Fruit fly (Drosophila melanogaster): ENCODE results near the gene VhaM9.7-a.

VhaM9.7-a gene

dm6 chr3L:4254301-4254834 is 8.1 kb upstream of the VhaM9.7-a start, which contains the start of the genes ago and CG1265 (continued):
- TF ChIP-seq Ptx1 (GFP tag; IDR thresholded peaks at IDR 0.05): peak; percentile 43
- peak; percentile 49 for TF ChIP-seq B-H2 (GFP tag; optimal IDR thresholded peaks at IDR 0.05)
- no peak for TF ChIP-seq ems (GFP tag; optimal IDR thresholded peaks at IDR 0.05)
- TF ChIP-seq onecut (GFP tag; IDR thresholded peaks at IDR 0.05): no peak
- no peak for TF ChIP-seq zfh1 (GFP tag; IDR thresholded peaks at IDR 0.05)
- TF ChIP-seq CG15696 (tag; optimal IDR thresholded peaks at IDR 0.05): peak; percentile 49
- peak; percentile 53 for TF ChIP-seq Abd-B (GFP tag; optimal IDR thresholded peaks at IDR 0.05)
- no peak for TF ChIP-seq eve (GFP tag; optimal IDR thresholded peaks at IDR 0.05)
- TF ChIP-seq CG15601 (tag; optimal IDR thresholded peaks at IDR 0.05): peak; percentile 46
- TF ChIP-seq Blimp-1 (GFP tag; optimal IDR thresholded peaks at IDR 0.05): no peak
- peak; percentile 37 for TF ChIP-seq CG18599 (GFP tag; optimal IDR thresholded peaks at IDR 0.05)
- TF ChIP-seq gem (tag; optimal IDR thresholded peaks at IDR 0.05): peak; percentile 74
- no peak for TF ChIP-seq abd-A (tag; optimal IDR thresholded peaks at IDR 0.05)
- peak; percentile 31; the same call in 1 of the 2 replicates for TF ChIP-seq E2f1 (GFP tag; IDR thresholded peaks at IDR 0.05)
- 0 out of 2 replicates have a peak, but pooled peaks have one; percentile 19 for TF ChIP-seq dati (GFP tag; IDR thresholded peaks at IDR 0.05)
- no peak for TF ChIP-seq crp (GFP tag; optimal IDR thresholded peaks at IDR 0.05)
- TF ChIP-seq BEAF-32 (GFP tag; optimal IDR thresholded peaks at IDR 0.05): peak; percentile 67
- TF ChIP-seq prd (optimal IDR thresholded peaks at IDR 0.05): no peak
- TF ChIP-seq prd (GFP tag; IDR thresholded peaks at IDR 0.05): peak; percentile 42; the same call in 1 of the 3 replicates
- TF ChIP-seq Dad (GFP tag; optimal IDR thresholded peaks at IDR 0.05): no peak
- peak; percentile 62; the same call in 2 of the 3 replicates for TF ChIP-seq CG2889 (GFP tag; IDR thresholded peaks at IDR 0.05)
- TF ChIP-seq CG11560 (tag; IDR thresholded peaks at IDR 0.05): no peak; the same call in 2 of the 3 replicates
- TF ChIP-seq CG12104 (GFP tag; optimal IDR thresholded peaks at IDR 0.05): peak; percentile 54
- TF ChIP-seq CG6654 (GFP tag; optimal IDR thresholded peaks at IDR 0.05): no peak
- peak in 1 of 3 experiments; percentile 52 for TF ChIP-seq lola (GFP tag; optimal IDR thresholded peaks at IDR 0.05)
- TF ChIP-seq CG1024 (GFP tag; IDR thresholded peaks at IDR 0.05): peak; percentile 32; the same call in 1 of the 2 replicates
- peak; percentile 33 for TF ChIP-seq mirr (GFP tag; optimal IDR thresholded peaks at IDR 0.05)
- TF ChIP-seq Opbp (GFP tag; IDR thresholded peaks at IDR 0.05; ENCODE audit: partially characterized antibody): peak; percentile 43; the same call in 1 of the 3 replicates
- no peak for TF ChIP-seq toy (GFP tag; IDR thresholded peaks at IDR 0.05)
- peak; percentile 78 for TF ChIP-seq CG11456 (GFP tag; IDR thresholded peaks at IDR 0.05)
- TF ChIP-seq Hr39 (optimal IDR thresholded peaks at IDR 0.05): no peak
- no peak for TF ChIP-seq nerfin-2 (GFP tag; IDR thresholded peaks at IDR 0.05; ENCODE audit: partially characterized antibody)
- no peak for TF ChIP-seq inv (GFP tag; IDR thresholded peaks at IDR 0.05; ENCODE audit: partially characterized antibody)
- TF ChIP-seq jing (GFP tag; optimal IDR thresholded peaks at IDR 0.05): no peak
- no peak for TF ChIP-seq nom (GFP tag; optimal IDR thresholded peaks at IDR 0.05)
- 0 out of 2 replicates have a peak, but pooled peaks have one; percentile 11 for TF ChIP-seq CG2129 (GFP tag; IDR thresholded peaks at IDR 0.05; ENCODE audit: partially characterized antibody)
- 0 out of 2 replicates have a peak, but pooled peaks have one; percentile 7 for TF ChIP-seq esg (GFP tag; conservative IDR thresholded peaks at IDR 0.05)
- TF ChIP-seq CG8290 (GFP tag; optimal IDR thresholded peaks at IDR 0.05): no peak
- TF ChIP-seq CG8290 (tag; optimal IDR thresholded peaks at IDR 0.05): peak in 1 of 2 experiments; percentile 53
- peak; percentile 65 for TF ChIP-seq CG18262 (tag; optimal IDR thresholded peaks at IDR 0.05)
- TF ChIP-seq trem (tag; optimal IDR thresholded peaks at IDR 0.05): peak; percentile 36
- TF ChIP-seq CHES-1-like (GFP tag; optimal IDR thresholded peaks at IDR 0.05): no peak
- no peak for TF ChIP-seq CG12942 (GFP tag; optimal IDR thresholded peaks at IDR 0.05)
- TF ChIP-seq tgo (GFP tag; IDR thresholded peaks at IDR 0.05): peak; percentile 15; the same call in 1 of the 3 replicates
- TF ChIP-seq CG7357 (GFP tag; IDR thresholded peaks at IDR 0.05): no peak
- TF ChIP-seq so (GFP tag; IDR thresholded peaks at IDR 0.05): no peak
- TF ChIP-seq crol (GFP tag; IDR thresholded peaks at IDR 0.05): no peak
- no peak for TF ChIP-seq her (GFP tag; optimal IDR thresholded peaks at IDR 0.05)
- no peak for TF ChIP-seq cas (GFP tag; IDR thresholded peaks at IDR 0.05)
- peak; percentile 10 for TF ChIP-seq Mad (GFP tag; optimal IDR thresholded peaks at IDR 0.05)
